Worm (Caenorhabditis elegans) whole organism, L4 larva: ENCODE data around the gene kin-9.

Experiments used
- F10B5.3 ChIP-seq: sonication (generic microtip); optimal IDR thresholded peaks from 2 replicates; lab custom pipeline; 2016; ENCODE audit warnings: mild to moderate bottlenecking, missing genetic modification characterization, missing compliant biosample characterization
- aly-2 ChIP-seq: sonication (generic microtip); optimal IDR thresholded peaks from 2 replicates; lab custom pipeline; 2018; ENCODE audit warnings: missing biosample characterization, missing genetic modification characterization
- attf-4 ChIP-seq: sonication (generic microtip); optimal IDR thresholded peaks from 3 replicates; lab custom pipeline; 2017; ENCODE audit warnings: missing biosample characterization, missing genetic modification characterization
- ceh-82 ChIP-seq: sonication (generic microtip); optimal IDR thresholded peaks from 2 replicates; lab custom pipeline; 2017; ENCODE audit warnings: missing biosample characterization, missing genetic modification characterization
- egl-27 ChIP-seq: sonication (generic microtip); optimal IDR thresholded peaks from 3 replicates; lab custom pipeline; 2017; ENCODE audit warnings: missing biosample characterization, missing genetic modification reagents, missing genetic modification characterization
- gei-8 ChIP-seq: fragments of 200-800 bp; sonication (Bioruptor generic); optimal IDR thresholded peaks from 2 replicates; lab custom pipeline; 2018; ENCODE audit warnings: mild to moderate bottlenecking, missing genetic modification characterization, missing compliant biosample characterization
- jun-1 ChIP-seq: fragments of 150-350 bp; optimal IDR thresholded peaks from 2 replicates; lab custom pipeline; 2014; ENCODE audit warnings: missing biosample characterization, missing genetic modification reagents, missing genetic modification characterization
- lin-13 ChIP-seq: fragments of 150-350 bp; optimal IDR thresholded peaks from 2 replicates; lab custom pipeline; 2014; ENCODE audit warnings: missing biosample characterization, missing genetic modification reagents, missing genetic modification characterization
- lin-15B ChIP-seq: fragments of 150-350 bp; sonication (generic microtip); optimal IDR thresholded peaks from 3 replicates; lab custom pipeline; 2014; ENCODE audit warnings: missing biosample characterization, missing genetic modification characterization
- lin-39 ChIP-seq: fragments of 150-350 bp; optimal IDR thresholded peaks from 2 replicates; lab custom pipeline; 2014; ENCODE audit warnings: missing biosample characterization, missing genetic modification reagents, missing genetic modification characterization
- mdl-1 ChIP-seq, 2 experiments: fragments of 150-350 bp in 1 of 2; sonication (generic microtip) in 1 of 2; optimal IDR thresholded peaks; 2 replicates each; lab custom pipeline; 2014 to 2017; ENCODE audit warnings: missing biosample characterization in 2 of 2, missing genetic modification characterization in 2 of 2
- nhr-111 ChIP-seq: fragments of 200-800 bp; sonication (Bioruptor generic); optimal IDR thresholded peaks from 2 replicates; lab custom pipeline; 2018; ENCODE audit warnings: mild to moderate bottlenecking, missing genetic modification characterization, missing compliant biosample characterization
- pha-4 ChIP-seq, 2 experiments: fragments of 150-350 bp in 1 of 2; fragments of 200-800 bp in 1 of 2; sonication (Bioruptor generic) in 1 of 2; IDR thresholded peaks in 1 of 2; optimal IDR thresholded peaks in 1 of 2; 2 replicates each; pipeline versions ENCODE4 v1.3.6 to Lab custom; 2014 to 2022; ENCODE audit warnings: missing genetic modification characterization in 2 of 2, missing genetic modification reagents in 2 of 2, missing biosample characterization in 1 of 2, missing compliant biosample characterization in 1 of 2

ce11 chrX:8390508-8390907 is 42.0 kb upstream of the kin-9 start:
- TF ChIP-seq lin-13 (GFP tag; lab: Kevin White, UChicago) (no peak), pha-4 (GFP tag; IDR thresholded peaks at IDR 0.05; lab: Robert Waterston, UW) (no peak), pha-4 (tag; optimal IDR thresholded peaks at IDR 0.05; lab: Kevin White, UChicago) (no peak), nhr-111 (no peak), jun-1 (tag; lab: Kevin White, UChicago) (no peak), aly-2 (no peak), ceh-82 (tag; lab: Kevin White, UChicago) (no peak), gei-8 (GFP tag; lab: Kevin White, UChicago) (no peak), lin-39 (tag; lab: Kevin White, UChicago) (no peak), lin-15B (tag; lab: Kevin White, UChicago) (no peak), F10B5.3 (tag; lab: Kevin White, UChicago) (no peak), attf-4 (tag; lab: Kevin White, UChicago) (no peak), mdl-1 (tag; optimal IDR thresholded peaks at IDR 0.05; lab: Kevin White, UChicago) (no peak), egl-27 (tag; lab: Kevin White, UChicago) (no peak)
